Fruit fly (Drosophila melanogaster) whole organism, prepupa: ENCODE data around the gene scramb2.

ENCODE experiments used
- Blimp-1 ChIP-seq: fragments of 200-800 bp; sonication (Bioruptor generic); optimal IDR thresholded peaks from 3 replicates; lab custom pipeline; 2017; ENCODE audit warnings: missing biosample characterization, missing genetic modification characterization, mild to moderate bottlenecking, moderate library complexity, missing genetic modification reagents
- CG10631 ChIP-seq: fragments of 200-800 bp; sonication (Bioruptor generic); optimal IDR thresholded peaks from 2 replicates; lab custom pipeline; 2016; ENCODE audit warnings: missing biosample characterization, missing genetic modification characterization
- CG10669 ChIP-seq: fragments of 200-800 bp; sonication (Bioruptor generic); optimal IDR thresholded peaks from 3 replicates; lab custom pipeline; 2018; ENCODE audit warnings: missing biosample characterization, mild to moderate bottlenecking, missing genetic modification characterization, moderate library complexity
- CG11294 ChIP-seq: fragments of 200-800 bp; sonication (Bioruptor generic); IDR thresholded peaks from 2 replicates; pipeline ENCODE4 v1.3.6; 2022; ENCODE audit warnings: missing biosample characterization, missing genetic modification characterization
- CG11762 ChIP-seq: fragments of 200-800 bp; sonication (Bioruptor generic); optimal IDR thresholded peaks from 3 replicates; lab custom pipeline; 2016; ENCODE audit warnings: missing biosample characterization, missing genetic modification characterization; ENCODE audit not compliant: insufficient read depth
- CG15336 ChIP-seq: fragments of 200-800 bp; sonication (Bioruptor generic); IDR thresholded peaks from 2 replicates; pipeline ENCODE4 v1.3.6; 2022; ENCODE audit warnings: missing biosample characterization, missing genetic modification characterization
- CG1621 ChIP-seq: fragments of 200-800 bp; sonication (Bioruptor generic); optimal IDR thresholded peaks from 3 replicates; lab custom pipeline; 2018; ENCODE audit warnings: missing biosample characterization, mild to moderate bottlenecking, missing genetic modification characterization
- CG16779 ChIP-seq: fragments of 200-800 bp; sonication (Bioruptor generic); optimal IDR thresholded peaks from 3 replicates; lab custom pipeline; 2017; ENCODE audit warnings: missing biosample characterization, mild to moderate bottlenecking, missing genetic modification characterization
- CG3032 ChIP-seq: fragments of 200-800 bp; optimal IDR thresholded peaks from 2 replicates; lab custom pipeline; 2019; ENCODE audit warnings: missing biosample characterization, mild to moderate bottlenecking, missing genetic modification characterization, moderate library complexity
- CG32006 ChIP-seq: fragments of 200-800 bp; sonication (Bioruptor generic); optimal IDR thresholded peaks from 3 replicates; lab custom pipeline; 2017; ENCODE audit warnings: missing biosample characterization, mild to moderate bottlenecking, missing genetic modification characterization
- CG34406 ChIP-seq: fragments of 200-800 bp; sonication (Bioruptor generic); optimal IDR thresholded peaks from 3 replicates; lab custom pipeline; 2016; ENCODE audit warnings: missing biosample characterization, missing genetic modification characterization
- CG3919 ChIP-seq: fragments of 200-800 bp; sonication (Bioruptor generic); optimal IDR thresholded peaks from 3 replicates; lab custom pipeline; 2016; ENCODE audit warnings: missing biosample characterization, missing genetic modification characterization
- CG4318 ChIP-seq: fragments of 200-800 bp; sonication (Bioruptor generic); optimal IDR thresholded peaks from 3 replicates; lab custom pipeline; 2017; ENCODE audit warnings: missing biosample characterization, mild to moderate bottlenecking, missing genetic modification characterization
- CG6163 ChIP-seq: fragments of 200-800 bp; sonication (Bioruptor generic); IDR thresholded peaks from 3 replicates; pipeline ENCODE4 v1.3.6; 2022; ENCODE audit warnings: missing biosample characterization, missing genetic modification characterization
- CG6276 ChIP-seq: fragments of 200-800 bp; sonication (Bioruptor generic); optimal IDR thresholded peaks from 2 replicates; lab custom pipeline; 2017; ENCODE audit warnings: missing biosample characterization, mild to moderate bottlenecking, missing genetic modification characterization
- CG6792 ChIP-seq: fragments of 200-800 bp; sonication (Bioruptor generic); optimal IDR thresholded peaks from 3 replicates; lab custom pipeline; 2016; ENCODE audit warnings: missing biosample characterization, missing genetic modification characterization
- CG6808 ChIP-seq: fragments of 200-800 bp; sonication (Bioruptor generic); optimal IDR thresholded peaks from 3 replicates; lab custom pipeline; 2017; ENCODE audit warnings: missing biosample characterization, missing genetic modification characterization, mild to moderate bottlenecking, moderate library complexity, missing genetic modification reagents
- CG6854 ChIP-seq: fragments of 200-800 bp; sonication (Bioruptor generic); optimal IDR thresholded peaks from 2 replicates; lab custom pipeline; 2017; ENCODE audit warnings: missing biosample characterization, mild to moderate bottlenecking, missing genetic modification characterization
- CG7368 ChIP-seq: fragments of 200-800 bp; sonication (Bioruptor generic); optimal IDR thresholded peaks from 3 replicates; lab custom pipeline; 2016; ENCODE audit warnings: missing biosample characterization, missing genetic modification characterization
- CG8119 ChIP-seq: fragments of 200-800 bp; sonication (Bioruptor generic); IDR thresholded peaks from 3 replicates; pipeline ENCODE4 v1.3.6; 2022; ENCODE audit warnings: missing biosample characterization, missing genetic modification characterization
- CG8319 ChIP-seq: fragments of 200-800 bp; sonication (Bioruptor generic); optimal IDR thresholded peaks from 3 replicates; lab custom pipeline; 2016; ENCODE audit warnings: missing biosample characterization, missing genetic modification characterization
- CG8632 ChIP-seq: fragments of 200-800 bp; sonication (Bioruptor generic); optimal IDR thresholded peaks from 3 replicates; lab custom pipeline; 2016; ENCODE audit warnings: missing biosample characterization, missing genetic modification characterization
- CG9139 ChIP-seq: fragments of 200-800 bp; sonication (Bioruptor generic); optimal IDR thresholded peaks from 3 replicates; lab custom pipeline; 2017; ENCODE audit warnings: missing biosample characterization, mild to moderate bottlenecking, missing genetic modification characterization
- Eip75B ChIP-seq: fragments of 200-800 bp; sonication (Bioruptor generic); optimal IDR thresholded peaks from 3 replicates; lab custom pipeline; 2016; ENCODE audit warnings: missing biosample characterization, missing genetic modification characterization
- Eip78C ChIP-seq: fragments of 200-800 bp; sonication (Bioruptor generic); peaks from one replicate; lab custom pipeline; 2016; ENCODE audit warnings: missing biosample characterization, missing genetic modification characterization
- Ets96B ChIP-seq: fragments of 200-800 bp; optimal IDR thresholded peaks from 2 replicates; lab custom pipeline; 2019; ENCODE audit warnings: missing biosample characterization, mild to moderate bottlenecking, missing genetic modification characterization, moderate library complexity
- Gug ChIP-seq: fragments of 200-800 bp; sonication (Bioruptor generic); IDR thresholded peaks from 2 replicates; pipeline ENCODE4 v1.3.6; 2022; ENCODE audit warnings: missing biosample characterization, missing genetic modification characterization
- Hr39 ChIP-seq: fragments of 200-800 bp; sonication (Bioruptor generic); optimal IDR thresholded peaks from 2 replicates; lab custom pipeline; 2016; ENCODE audit warnings: missing biosample characterization, missing genetic modification characterization
- Hr4 ChIP-seq: fragments of 200-800 bp; sonication (Bioruptor generic); optimal IDR thresholded peaks from 3 replicates; lab custom pipeline; 2016; ENCODE audit warnings: missing biosample characterization, missing genetic modification characterization
- Met ChIP-seq: fragments of 200-800 bp; sonication (Bioruptor generic); optimal IDR thresholded peaks from 3 replicates; lab custom pipeline; 2016; ENCODE audit warnings: missing biosample characterization, missing genetic modification characterization
- Smox ChIP-seq: fragments of 200-800 bp; sonication (Bioruptor generic); optimal IDR thresholded peaks from 3 replicates; lab custom pipeline; 2016; ENCODE audit warnings: missing biosample characterization, missing genetic modification characterization
- Sox102F ChIP-seq: fragments of 200-800 bp; sonication (Bioruptor generic); optimal IDR thresholded peaks from 2 replicates; lab custom pipeline; 2016; ENCODE audit warnings: missing biosample characterization, mild to moderate bottlenecking, missing genetic modification characterization
- Sox14 ChIP-seq: fragments of 200-800 bp; sonication (Bioruptor generic); optimal IDR thresholded peaks from 3 replicates; lab custom pipeline; 2016; ENCODE audit warnings: missing biosample characterization, missing genetic modification characterization
- Sox15 ChIP-seq: fragments of 200-800 bp; sonication (Bioruptor generic); optimal IDR thresholded peaks from 3 replicates; lab custom pipeline; 2016; ENCODE audit warnings: missing biosample characterization, missing genetic modification characterization
- achi ChIP-seq: fragments of 200-800 bp; sonication (Bioruptor generic); optimal IDR thresholded peaks from 3 replicates; lab custom pipeline; 2016; ENCODE audit warnings: missing biosample characterization, missing genetic modification characterization
- acj6 ChIP-seq: fragments of 200-800 bp; sonication (Bioruptor generic); optimal IDR thresholded peaks from 3 replicates; lab custom pipeline; 2016; ENCODE audit warnings: missing biosample characterization, missing genetic modification characterization
- cyc ChIP-seq: fragments of 200-800 bp; sonication (Bioruptor generic); optimal IDR thresholded peaks from 3 replicates; lab custom pipeline; 2016; ENCODE audit warnings: missing biosample characterization, missing genetic modification characterization
- dac ChIP-seq: fragments of 200-800 bp; sonication (Bioruptor generic); optimal IDR thresholded peaks from 2 replicates; lab custom pipeline; 2017; ENCODE audit warnings: missing biosample characterization, mild to moderate bottlenecking, missing genetic modification characterization
- eg ChIP-seq: fragments of 200-800 bp; sonication (Bioruptor generic); IDR thresholded peaks from 3 replicates; pipeline ENCODE4 v1.3.6; 2022; ENCODE audit warnings: missing biosample characterization, missing genetic modification characterization
- esn ChIP-seq: fragments of 200-800 bp; sonication (Bioruptor generic); optimal IDR thresholded peaks from 2 replicates; lab custom pipeline; 2016; ENCODE audit warnings: missing biosample characterization, mild to moderate bottlenecking, missing genetic modification characterization, moderate library complexity
- fd59A ChIP-seq: fragments of 200-800 bp; sonication (Bioruptor generic); optimal IDR thresholded peaks from 2 replicates; lab custom pipeline; 2017; ENCODE audit warnings: missing biosample characterization, mild to moderate bottlenecking, missing genetic modification characterization, missing genetic modification reagents
- fkh ChIP-seq: fragments of 200-800 bp; sonication (Bioruptor generic); optimal IDR thresholded peaks from 3 replicates; lab custom pipeline; 2017; ENCODE audit warnings: missing biosample characterization, mild to moderate bottlenecking, missing genetic modification characterization, moderate library complexity
- net ChIP-seq: fragments of 200-800 bp; sonication (Bioruptor generic); optimal IDR thresholded peaks from 3 replicates; lab custom pipeline; 2016; ENCODE audit warnings: missing biosample characterization, missing genetic modification characterization
- pdm3 ChIP-seq: fragments of 200-800 bp; sonication (Bioruptor generic); optimal IDR thresholded peaks from 3 replicates; lab custom pipeline; 2016; ENCODE audit warnings: missing biosample characterization, missing genetic modification characterization
- spab ChIP-seq: fragments of 200-800 bp; sonication (Bioruptor generic); optimal IDR thresholded peaks from 2 replicates; lab custom pipeline; 2017; ENCODE audit warnings: missing biosample characterization, mild to moderate bottlenecking, missing genetic modification characterization, missing genetic modification reagents
- svp ChIP-seq: fragments of 200-800 bp; sonication (Bioruptor generic); peaks from one replicate; lab custom pipeline; 2016; ENCODE audit warnings: missing biosample characterization, missing genetic modification characterization
- topi ChIP-seq: fragments of 200-800 bp; sonication (Bioruptor generic); optimal IDR thresholded peaks from 3 replicates; lab custom pipeline; 2016; ENCODE audit warnings: missing biosample characterization, missing genetic modification characterization
- vri ChIP-seq: fragments of 200-800 bp; sonication (Bioruptor generic); optimal IDR thresholded peaks from 3 replicates; lab custom pipeline; 2016; ENCODE audit warnings: missing biosample characterization, mild to moderate bottlenecking, missing genetic modification characterization

Gene scramb2

DNA sequence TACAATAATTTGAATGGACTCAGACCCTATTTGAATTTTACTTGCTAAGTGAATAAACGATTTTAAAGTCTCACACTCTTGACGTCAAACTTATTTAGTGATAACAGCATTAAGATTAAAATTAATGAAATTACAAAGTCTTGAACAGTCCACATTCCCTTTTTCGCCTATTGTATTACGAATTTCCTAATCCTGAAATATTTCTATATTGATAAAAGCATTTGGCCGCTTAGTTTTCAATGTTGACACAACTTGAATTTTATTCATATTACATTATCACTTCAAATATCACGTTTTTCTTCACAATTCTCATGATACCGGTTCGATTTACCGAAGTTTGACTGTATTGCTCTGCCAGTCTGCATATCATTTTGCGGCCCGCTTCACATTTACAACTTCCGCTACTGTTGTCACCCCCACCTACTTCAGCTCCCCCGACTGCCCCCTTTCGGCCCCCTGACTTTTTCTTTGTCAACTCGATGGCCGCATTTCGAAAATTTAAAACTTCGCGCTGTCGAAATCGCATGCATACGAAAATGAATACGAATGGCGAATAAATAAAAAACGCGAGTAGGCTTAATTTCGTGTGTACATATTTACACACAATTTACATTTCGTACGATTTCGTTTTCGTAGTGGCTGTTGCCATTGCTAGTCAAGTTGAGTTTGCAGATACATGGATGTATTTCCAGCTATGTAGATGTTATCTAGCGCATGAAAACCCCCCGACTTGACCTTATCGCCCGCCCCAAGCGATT, 32.0 kb upstream of the scramb2 start (continued):
- TF ChIP-seq vri (GFP tag; lab: Kevin White, UChicago) (no peak), CG6808 (GFP tag; lab: Kevin White, UChicago) (peak; percentile 54), dac (GFP tag; lab: Kevin White, UChicago) (no peak), CG6854 (GFP tag; lab: Kevin White, UChicago) (peak; percentile 9), CG8632 (GFP tag; lab: Kevin White, UChicago) (peak; percentile 35), esn (GFP tag; lab: Kevin White, UChicago) (peak; percentile 50)
- TF ChIP-seq, all 60 proteins: peak for 41

DNA sequence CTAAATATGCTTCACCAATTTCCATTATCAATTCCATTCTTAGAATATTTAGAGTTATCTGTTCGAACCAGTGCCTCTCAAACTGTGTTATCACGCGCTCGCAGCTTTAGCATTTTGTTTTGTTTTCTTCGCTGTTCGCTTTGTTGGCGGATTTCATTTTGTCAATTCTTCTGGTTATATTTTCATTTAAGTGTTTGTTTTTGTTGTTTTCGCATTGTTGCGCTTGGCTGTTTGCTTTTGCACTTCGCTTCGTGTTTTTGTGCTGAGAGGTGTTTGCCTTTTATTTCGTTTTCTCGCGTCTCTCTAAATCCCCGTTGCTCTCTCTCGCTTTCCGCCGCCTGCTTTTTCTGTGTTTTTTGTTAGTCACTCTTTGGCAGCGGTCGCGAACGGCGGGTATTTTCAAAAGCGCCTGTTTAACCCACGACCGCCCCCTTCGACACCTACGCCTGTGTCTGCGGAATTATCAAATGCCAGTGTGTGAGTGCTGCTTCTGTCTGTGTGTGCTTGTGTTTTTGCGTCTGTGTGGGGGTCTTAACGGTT, 31.0 kb upstream of the scramb2 start:
- TF ChIP-seq Hr39 = peak; percentile 41
- TF ChIP-seq CG10631 (GFP tag; lab: Kevin White, UChicago) = peak; percentile 12
- peak; percentile 81 for TF ChIP-seq net
- no peak for TF ChIP-seq spab (GFP tag; lab: Kevin White, UChicago)
- no peak for TF ChIP-seq Sox15 (GFP tag; lab: Kevin White, UChicago)
- TF ChIP-seq Ets96B = peak; percentile 31
- TF ChIP-seq CG7368 (GFP tag; lab: Kevin White, UChicago) = peak; percentile 26
- peak; percentile 23 for TF ChIP-seq cyc
- TF ChIP-seq dac (GFP tag; lab: Kevin White, UChicago) = peak; percentile 1
- TF ChIP-seq Blimp-1 (GFP tag; lab: Kevin White, UChicago) = no peak
- peak; percentile 86 for TF ChIP-seq CG6163 (GFP tag; lab: Robert Waterston, UW)
- TF ChIP-seq CG4318 (GFP tag; lab: Kevin White, UChicago) = no peak
- TF ChIP-seq CG8119 (GFP tag; lab: Robert Waterston, UW) = peak; percentile 91
- TF ChIP-seq CG8319 = no peak
- TF ChIP-seq CG32006 = peak; percentile 21
- peak; percentile 77 for TF ChIP-seq eg
- TF ChIP-seq fd59A = peak; percentile 16
- peak; percentile 75 for TF ChIP-seq CG1621 (tag; lab: Kevin White, UChicago)
- peak; percentile 62 for TF ChIP-seq CG6276 (GFP tag; lab: Kevin White, UChicago)
- 0 out of 2 replicates have a peak, but pooled peaks have one; percentile 9 for TF ChIP-seq CG11294
- peak; percentile 7 for TF ChIP-seq CG9139
- peak; percentile 32 for TF ChIP-seq CG3032 (tag; lab: Kevin White, UChicago)
- peak; percentile 91 for TF ChIP-seq CG15336 (GFP tag; lab: Robert Waterston, UW)
- TF ChIP-seq CG10669 (GFP tag; lab: Kevin White, UChicago) = peak; percentile 52
- no peak for TF ChIP-seq CG11762 (GFP tag; lab: Kevin White, UChicago)
- peak; percentile 56 for TF ChIP-seq pdm3
- TF ChIP-seq CG8632 (GFP tag; lab: Kevin White, UChicago) = peak; percentile 62
- peak; percentile 69 for TF ChIP-seq achi (GFP tag; lab: Kevin White, UChicago)
- peak; percentile 91 for TF ChIP-seq vri (GFP tag; lab: Kevin White, UChicago)
- TF ChIP-seq CG34406 (GFP tag; lab: Kevin White, UChicago) = peak; percentile 62
- peak; percentile 83 for TF ChIP-seq Eip78C
- TF ChIP-seq Eip75B (GFP tag; lab: Kevin White, UChicago) = peak; percentile 46
- peak; percentile 29 for TF ChIP-seq Hr4 (GFP tag; lab: Kevin White, UChicago)
- TF ChIP-seq Met = peak; percentile 72
- TF ChIP-seq CG16779 (tag; lab: Kevin White, UChicago) = peak; percentile 62
- no peak for TF ChIP-seq Gug (GFP tag; lab: Robert Waterston, UW)
- TF ChIP-seq svp = peak; percentile 94
- peak; percentile 54 for TF ChIP-seq Sox14
- peak; percentile 54 for TF ChIP-seq CG6792 (GFP tag; lab: Kevin White, UChicago)
- peak; percentile 29 for TF ChIP-seq Smox (GFP tag; lab: Kevin White, UChicago)
- peak; percentile 86 for TF ChIP-seq Sox102F (GFP tag; lab: Kevin White, UChicago)
- TF ChIP-seq CG3919 (GFP tag; lab: Kevin White, UChicago) = peak; percentile 48
- peak; percentile 6 for TF ChIP-seq topi
- peak; percentile 62 for TF ChIP-seq fkh (GFP tag; lab: Kevin White, UChicago)
- TF ChIP-seq acj6 (GFP tag; lab: Kevin White, UChicago) = peak; percentile 22
